Fruit fly (Drosophila melanogaster) whole organism, embryonic: ENCODE data around the gene CG5273.

Source experiments
- Abd-B ChIP-seq: fragments of 200-800 bp; sonication (Bioruptor generic); optimal IDR thresholded peaks from 2 replicates; lab custom pipeline; 2018; ENCODE audit warnings: missing biosample characterization, mild to moderate bottlenecking, missing genetic modification characterization, moderate library complexity
- Asciz ChIP-seq: fragments of 200-800 bp; sonication (Bioruptor generic); optimal IDR thresholded peaks from 2 replicates; lab custom pipeline; 2017; ENCODE audit warnings: missing biosample characterization, mild to moderate bottlenecking, missing genetic modification characterization, missing genetic modification reagents
- CG10979 ChIP-seq: fragments of 200-800 bp; sonication (Bioruptor generic); optimal IDR thresholded peaks from 2 replicates; lab custom pipeline; 2018; ENCODE audit warnings: missing biosample characterization, mild to moderate bottlenecking, missing genetic modification characterization, moderate library complexity
- CG15696 ChIP-seq: fragments of 200-800 bp; sonication (Bioruptor generic); optimal IDR thresholded peaks from 2 replicates; lab custom pipeline; 2019; ENCODE audit warnings: missing biosample characterization, mild to moderate bottlenecking, missing genetic modification characterization, moderate library complexity
- CG1603 ChIP-seq: fragments of 200-800 bp; sonication (Bioruptor generic); optimal IDR thresholded peaks from 2 replicates; lab custom pipeline; 2019; ENCODE audit warnings: missing biosample characterization, mild to moderate bottlenecking, missing genetic modification characterization, moderate library complexity
- CG17359 ChIP-seq: fragments of 200-800 bp; sonication (Bioruptor generic); optimal IDR thresholded peaks from 3 replicates; lab custom pipeline; 2018; ENCODE audit warnings: missing biosample characterization, mild to moderate bottlenecking, missing genetic modification characterization, moderate library complexity
- CG17912 ChIP-seq: fragments of 200-800 bp; sonication (Bioruptor generic); optimal IDR thresholded peaks from 2 replicates; lab custom pipeline; 2018; ENCODE audit warnings: missing biosample characterization, mild to moderate bottlenecking, missing genetic modification characterization
- CG2120 ChIP-seq: fragments of 200-800 bp; sonication (Bioruptor generic); optimal IDR thresholded peaks from 3 replicates; lab custom pipeline; 2016; ENCODE audit warnings: missing biosample characterization, missing genetic modification characterization
- CG2678 ChIP-seq: fragments of 200-800 bp; sonication (Bioruptor generic); optimal IDR thresholded peaks from 3 replicates; lab custom pipeline; 2019; ENCODE audit warnings: missing biosample characterization, mild to moderate bottlenecking, missing genetic modification characterization, moderate library complexity
- CG2712 ChIP-seq: fragments of 200-800 bp; optimal IDR thresholded peaks from 3 replicates; lab custom pipeline; 2019; ENCODE audit warnings: missing biosample characterization, mild to moderate bottlenecking, missing genetic modification characterization, moderate library complexity
- CG31224 ChIP-seq: fragments of 200-800 bp; sonication (Bioruptor generic); IDR thresholded peaks from 2 replicates; pipeline ENCODE4 v1.3.6; 2022; ENCODE audit warnings: missing biosample characterization, missing genetic modification characterization
- CG3281 ChIP-seq: fragments of 200-800 bp; sonication (Bioruptor generic); optimal IDR thresholded peaks from 3 replicates; lab custom pipeline; 2017; ENCODE audit warnings: missing biosample characterization, mild to moderate bottlenecking, missing genetic modification characterization
- CG3407 ChIP-seq: fragments of 200-800 bp; sonication (Bioruptor generic); optimal IDR thresholded peaks from 2 replicates; lab custom pipeline; 2018; ENCODE audit warnings: missing biosample characterization, mild to moderate bottlenecking, missing genetic modification characterization
- CG42726 ChIP-seq: fragments of 200-800 bp; sonication (Bioruptor generic); IDR thresholded peaks from 2 replicates; pipeline ENCODE4 v1.3.6; 2022; ENCODE audit warnings: missing biosample characterization, missing genetic modification characterization; ENCODE audit not compliant: partially characterized antibody
- CG6689 ChIP-seq: fragments of 200-800 bp; sonication (Bioruptor generic); IDR thresholded peaks from 2 replicates; pipeline ENCODE4 v1.3.6; 2022; ENCODE audit warnings: missing biosample characterization, missing genetic modification characterization
- CG6813 ChIP-seq: fragments of 200-800 bp; sonication (Bioruptor generic); optimal IDR thresholded peaks from 2 replicates; lab custom pipeline; 2017; ENCODE audit warnings: missing biosample characterization, missing genetic modification characterization, mild to moderate bottlenecking, moderate library complexity, missing genetic modification reagents
- CG7271 ChIP-seq: fragments of 200-800 bp; sonication (Bioruptor generic); optimal IDR thresholded peaks from 2 replicates; lab custom pipeline; 2018; ENCODE audit warnings: missing biosample characterization, mild to moderate bottlenecking, missing genetic modification characterization, moderate library complexity
- CG8765 ChIP-seq: fragments of 200-800 bp; sonication (Bioruptor generic); IDR thresholded peaks from 2 replicates; pipeline ENCODE4 v1.3.6; 2022; ENCODE audit warnings: missing biosample characterization, missing genetic modification characterization
- E2f2 ChIP-seq: fragments of 200-800 bp; sonication (Bioruptor generic); IDR thresholded peaks from 2 replicates; pipeline ENCODE4 v1.3.6; 2022; ENCODE audit warnings: missing biosample characterization, missing genetic modification characterization
- Hsf ChIP-seq: fragments of 200-800 bp; sonication (Bioruptor generic); optimal IDR thresholded peaks from 3 replicates; lab custom pipeline; 2016; ENCODE audit warnings: missing biosample characterization, missing genetic modification characterization
- MTF-1 ChIP-seq: fragments of 200-800 bp; sonication (Bioruptor generic); optimal IDR thresholded peaks from 2 replicates; lab custom pipeline; 2018; ENCODE audit warnings: missing biosample characterization, mild to moderate bottlenecking, missing genetic modification characterization, borderline replicate concordance
- Meics ChIP-seq: fragments of 200-800 bp; sonication (Bioruptor generic); optimal IDR thresholded peaks from 2 replicates; lab custom pipeline; 2017; ENCODE audit warnings: missing biosample characterization, mild to moderate bottlenecking, missing genetic modification characterization
- NK7.1 ChIP-seq: fragments of 200-800 bp; sonication (Bioruptor generic); optimal IDR thresholded peaks from 3 replicates; lab custom pipeline; 2016; ENCODE audit warnings: missing biosample characterization, missing genetic modification characterization
- Neu2 ChIP-seq: fragments of 200-800 bp; sonication (Bioruptor generic); optimal IDR thresholded peaks from 3 replicates; lab custom pipeline; 2016; ENCODE audit warnings: missing biosample characterization, missing genetic modification characterization, borderline replicate concordance
- Nf-YA ChIP-seq: fragments of 200-800 bp; sonication (Bioruptor generic); IDR thresholded peaks from 2 replicates; pipeline ENCODE4 v1.3.6; 2022; ENCODE audit warnings: missing biosample characterization, missing genetic modification characterization
- NfI ChIP-seq: fragments of 200-800 bp; sonication (Bioruptor generic); optimal IDR thresholded peaks from 3 replicates; lab custom pipeline; 2018; ENCODE audit warnings: missing biosample characterization, mild to moderate bottlenecking, missing genetic modification characterization, moderate library complexity
- Ptx1 ChIP-seq: fragments of 200-800 bp; sonication (Bioruptor generic); IDR thresholded peaks from 2 replicates; pipeline ENCODE4 v1.3.6; 2022; ENCODE audit warnings: missing biosample characterization, missing genetic modification characterization
- Scr ChIP-seq: fragments of 200-800 bp; sonication (Bioruptor generic); IDR thresholded peaks from 2 replicates; pipeline ENCODE4 v1.3.6; 2022; ENCODE audit warnings: missing biosample characterization, missing genetic modification characterization; ENCODE audit not compliant: partially characterized antibody
- Sry-β ChIP-seq: fragments of 200-800 bp; sonication (Bioruptor generic); optimal IDR thresholded peaks from 2 replicates; lab custom pipeline; 2018; ENCODE audit warnings: missing biosample characterization, mild to moderate bottlenecking, missing genetic modification characterization, moderate library complexity
- Stat92E ChIP-seq, 3 experiments: fragments of >200 bp in 2 of 3; fragments of 200-800 bp in 1 of 3; sonication (Bioruptor generic) in 1 of 3; optimal IDR thresholded peaks; 2 replicates each; lab custom pipeline; 2017 to 2019; ENCODE audit warnings: missing biosample characterization in 3 of 3, missing genetic modification characterization in 3 of 3, mild to moderate bottlenecking in 1 of 3, moderate library complexity in 1 of 3
- aop ChIP-seq: fragments of 200-800 bp; sonication (Bioruptor generic); IDR thresholded peaks from 2 replicates; pipeline ENCODE4 v1.3.6; 2022; ENCODE audit warnings: missing biosample characterization, missing genetic modification characterization
- br ChIP-seq: fragments of >200 bp; optimal IDR thresholded peaks from 2 replicates; lab custom pipeline; 2017
- caup ChIP-seq: fragments of 200-800 bp; sonication (Bioruptor generic); optimal IDR thresholded peaks from 3 replicates; lab custom pipeline; 2017; ENCODE audit warnings: missing biosample characterization, mild to moderate bottlenecking, missing genetic modification characterization, moderate library complexity; ENCODE audit not compliant: severe bottlenecking
- cg ChIP-seq: fragments of 200-800 bp; sonication (Bioruptor generic); optimal IDR thresholded peaks from 3 replicates; lab custom pipeline; 2019; ENCODE audit warnings: missing biosample characterization, mild to moderate bottlenecking, missing genetic modification characterization, moderate library complexity
- emc ChIP-seq: fragments of 200-800 bp; sonication (Bioruptor generic); optimal IDR thresholded peaks from 2 replicates; lab custom pipeline; 2016; ENCODE audit warnings: missing biosample characterization, missing genetic modification characterization
- gfzf ChIP-seq: fragments of 200-800 bp; sonication (Bioruptor generic); optimal IDR thresholded peaks from 2 replicates; lab custom pipeline; 2016; ENCODE audit warnings: missing biosample characterization, mild to moderate bottlenecking, missing genetic modification characterization, moderate library complexity
- gro ChIP-seq: fragments of 200-800 bp; sonication (Bioruptor generic); optimal IDR thresholded peaks from 2 replicates; lab custom pipeline; 2016; ENCODE audit warnings: missing biosample characterization, missing genetic modification characterization
- jigr1 ChIP-seq: fragments of 200-800 bp; sonication (Bioruptor generic); IDR thresholded peaks from 3 replicates; pipeline ENCODE4 v1.3.6; 2022; ENCODE audit warnings: missing biosample characterization, missing genetic modification characterization
- lab ChIP-seq: fragments of 200-800 bp; sonication (Bioruptor generic); optimal IDR thresholded peaks from 3 replicates; lab custom pipeline; 2017; ENCODE audit warnings: missing biosample characterization, missing genetic modification characterization, mild to moderate bottlenecking, moderate library complexity, missing genetic modification reagents
- lbe ChIP-seq: fragments of 200-800 bp; sonication (Bioruptor generic); optimal IDR thresholded peaks from 2 replicates; lab custom pipeline; 2016; ENCODE audit warnings: missing biosample characterization, mild to moderate bottlenecking, missing genetic modification characterization
- nom ChIP-seq: fragments of 200-800 bp; sonication (Bioruptor generic); optimal IDR thresholded peaks from 2 replicates; lab custom pipeline; 2017; ENCODE audit warnings: missing biosample characterization, missing genetic modification characterization, mild to moderate bottlenecking, moderate library complexity, missing genetic modification reagents
- pho ChIP-seq: fragments of 200-800 bp; sonication (Bioruptor generic); optimal IDR thresholded peaks from 2 replicates; lab custom pipeline; 2016; ENCODE audit warnings: missing biosample characterization, missing genetic modification characterization
- pros ChIP-seq: fragments of 200-800 bp; sonication (Bioruptor generic); optimal IDR thresholded peaks from 3 replicates; lab custom pipeline; 2019; ENCODE audit warnings: missing biosample characterization, mild to moderate bottlenecking, missing genetic modification characterization, moderate library complexity
- pum ChIP-seq: fragments of 200-800 bp; sonication (Bioruptor generic); optimal IDR thresholded peaks from 2 replicates; lab custom pipeline; 2016; ENCODE audit warnings: missing biosample characterization, missing genetic modification characterization
- sc ChIP-seq, 3 experiments: fragments of >200 bp in 2 of 3; fragments of 200-800 bp in 1 of 3; sonication (Bioruptor generic) in 1 of 3; optimal IDR thresholded peaks; 2 replicates in 2 of 3; 3 replicates in 1 of 3; lab custom pipeline; 2017; ENCODE audit warnings: mild to moderate bottlenecking in 1 of 3, missing biosample characterization in 1 of 3, missing genetic modification characterization in 1 of 3, missing genetic modification reagents in 1 of 3
- scrt ChIP-seq: fragments of 200-800 bp; sonication (Bioruptor generic); optimal IDR thresholded peaks from 2 replicates; lab custom pipeline; 2018; ENCODE audit warnings: missing biosample characterization, mild to moderate bottlenecking, missing genetic modification characterization, moderate library complexity
- slbo ChIP-seq: fragments of 200-800 bp; sonication (Bioruptor generic); IDR thresholded peaks from 2 replicates; pipeline ENCODE4 v1.3.6; 2022; ENCODE audit warnings: missing biosample characterization, missing genetic modification characterization
- vvl ChIP-seq: fragments of 200-800 bp; sonication (Bioruptor generic); IDR thresholded peaks from 2 replicates; pipeline ENCODE4 v1.3.6; 2022; ENCODE audit warnings: missing biosample characterization, missing genetic modification characterization
- wek ChIP-seq: fragments of 200-800 bp; sonication (Bioruptor generic); optimal IDR thresholded peaks from 3 replicates; lab custom pipeline; 2018; ENCODE audit warnings: missing biosample characterization, mild to moderate bottlenecking, missing genetic modification characterization, moderate library complexity
- z ChIP-seq: fragments of 200-800 bp; sonication (Bioruptor generic); IDR thresholded peaks from 3 replicates; pipeline ENCODE4 v1.3.6; 2022; ENCODE audit warnings: missing biosample characterization, missing genetic modification characterization

The CG5273 gene

DNA sequence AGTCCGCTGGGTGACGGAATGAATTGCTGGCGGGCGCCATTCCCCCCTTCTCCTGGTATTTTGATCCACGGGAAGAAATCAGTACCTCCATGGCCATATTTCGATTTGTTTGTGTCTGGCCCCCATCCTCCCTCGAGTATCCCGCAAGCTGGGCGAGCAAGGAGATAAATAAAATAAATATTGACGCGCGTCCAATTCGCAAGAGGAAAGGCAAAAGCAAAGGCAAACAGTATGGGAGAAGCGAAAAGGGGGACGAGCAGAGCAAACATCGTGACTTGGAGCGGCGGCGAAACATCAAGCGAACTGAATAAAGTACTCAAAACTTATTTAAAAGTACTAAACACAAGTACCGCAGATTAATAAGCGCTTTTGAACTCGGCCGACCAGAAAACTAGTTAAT, 8.5 kb downstream of the CG5273 start (continued):
- TF ChIP-seq CG3407 (GFP tag; lab: Kevin White, UChicago) (peak; percentile 4), pho (GFP tag; lab: Kevin White, UChicago) (peak; percentile 8), Sry-β (GFP tag; lab: Kevin White, UChicago) (no peak), CG17912 (GFP tag; lab: Kevin White, UChicago) (no peak), Stat92E (GFP tag; optimal IDR thresholded peaks at IDR 0.05; lab: Kevin White, UChicago) (no peak), Abd-B (GFP tag; lab: Kevin White, UChicago) (no peak), lbe (GFP tag; lab: Kevin White, UChicago) (peak; percentile 11), CG2712 (tag; lab: Kevin White, UChicago) (no peak), CG15696 (peak; percentile 21), caup (GFP tag; lab: Kevin White, UChicago) (no peak), CG1603 (tag; lab: Kevin White, UChicago) (peak; percentile 17), slbo (GFP tag; lab: Robert Waterston, UW) (no peak), nom (peak; percentile 60), vvl (GFP tag; lab: Robert Waterston, UW) (no peak), CG6689 (GFP tag; lab: Robert Waterston, UW) (no peak), CG8765 (GFP tag; lab: Robert Waterston, UW) (no peak), CG7271 (tag; lab: Kevin White, UChicago) (no peak), NfI (no peak), Meics (GFP tag; lab: Kevin White, UChicago) (peak; percentile 14), cg (no peak), emc (GFP tag; lab: Kevin White, UChicago) (no peak), MTF-1 (GFP tag; lab: Kevin White, UChicago) (peak; percentile 6), Asciz (GFP tag; lab: Kevin White, UChicago) (peak; percentile 37), gfzf (GFP tag; lab: Kevin White, UChicago) (no peak), Neu2 (GFP tag; lab: Kevin White, UChicago) (no peak), CG17359 (peak; percentile 12), pros (GFP tag; lab: Kevin White, UChicago) (no peak), NK7.1 (GFP tag; lab: Kevin White, UChicago) (no peak), jigr1 (GFP tag; lab: Robert Waterston, UW) (no peak), Nf-YA (GFP tag; lab: Robert Waterston, UW) (no peak), wek (GFP tag; lab: Kevin White, UChicago) (peak; percentile 33), aop (GFP tag; lab: Robert Waterston, UW) (no peak), CG2678 (peak; percentile 13), CG42726 (GFP tag; lab: Robert Waterston, UW) (no peak), sc (optimal IDR thresholded peaks at IDR 0.05; lab: Kevin White, UChicago) (no peak), sc (GFP tag; optimal IDR thresholded peaks at IDR 0.05; lab: Kevin White, UChicago) (no peak), z (GFP tag; lab: Robert Waterston, UW) (0 out of 3 replicates have a peak, but pooled peaks have one; percentile 11), CG6813 (GFP tag; lab: Kevin White, UChicago) (peak; percentile 55), gro (GFP tag; lab: Kevin White, UChicago) (no peak), Hsf (GFP tag; lab: Kevin White, UChicago) (no peak), br (lab: Kevin White, UChicago) (no peak), CG10979 (tag; lab: Kevin White, UChicago) (no peak), Ptx1 (no peak), lab (peak; percentile 51), CG2120 (GFP tag; lab: Kevin White, UChicago) (peak; percentile 5), scrt (GFP tag; lab: Kevin White, UChicago) (peak; percentile 6), CG3281 (GFP tag; lab: Kevin White, UChicago) (peak; percentile 29), pum (no peak), CG31224 (GFP tag; lab: Robert Waterston, UW) (no peak), Scr (no peak), E2f2 (no peak)
